Fruit fly (Drosophila melanogaster) whole organism, embryonic: Measurements from ENCODE around the gene DIP2.

Experiments used
- ATbp ChIP-seq: fragments of 200-800 bp; sonication (Bioruptor generic); optimal IDR thresholded peaks from 2 replicates; lab custom pipeline; 2017; ENCODE audit warnings: missing biosample characterization, mild to moderate bottlenecking, missing genetic modification characterization, missing genetic modification reagents
- CG10366 ChIP-seq: fragments of 200-800 bp; sonication (Bioruptor generic); IDR thresholded peaks from 2 replicates; pipeline ENCODE4 v1.3.6; 2022; ENCODE audit warnings: missing biosample characterization, missing genetic modification characterization
- CG11456 ChIP-seq: fragments of 200-800 bp; sonication (Bioruptor generic); IDR thresholded peaks from 3 replicates; pipeline ENCODE4 v1.3.6; 2022; ENCODE audit warnings: missing biosample characterization, missing genetic modification characterization
- CG11695 ChIP-seq: fragments of 200-800 bp; sonication (Bioruptor generic); IDR thresholded peaks from 3 replicates; pipeline ENCODE4 v1.3.6; 2022; ENCODE audit warnings: missing biosample characterization, missing genetic modification characterization
- CG12104 ChIP-seq: fragments of 200-800 bp; sonication (Bioruptor generic); optimal IDR thresholded peaks from 3 replicates; lab custom pipeline; 2016; ENCODE audit warnings: missing biosample characterization, missing genetic modification characterization
- CG12744 ChIP-seq: fragments of 200-800 bp; sonication (Bioruptor generic); optimal IDR thresholded peaks from 2 replicates; lab custom pipeline; 2016; ENCODE audit warnings: missing biosample characterization, missing genetic modification characterization
- CG13287 ChIP-seq: fragments of 200-800 bp; sonication (Bioruptor generic); IDR thresholded peaks from 2 replicates; pipeline ENCODE4 v1.3.6; 2022; ENCODE audit warnings: missing biosample characterization, missing genetic modification characterization; ENCODE audit not compliant: partially characterized antibody
- CG16815 ChIP-seq: fragments of 200-800 bp; sonication (Bioruptor generic); optimal IDR thresholded peaks from 3 replicates; lab custom pipeline; 2017; ENCODE audit warnings: missing biosample characterization, mild to moderate bottlenecking, missing genetic modification characterization
- CG17328 ChIP-seq: fragments of 200-800 bp; sonication (Bioruptor generic); IDR thresholded peaks from 2 replicates; pipeline ENCODE4 v1.3.6; 2022; ENCODE audit warnings: missing biosample characterization, missing genetic modification characterization
- CG18764 ChIP-seq: fragments of 200-800 bp; sonication (Bioruptor generic); optimal IDR thresholded peaks from 3 replicates; lab custom pipeline; 2016; ENCODE audit warnings: missing biosample characterization, missing genetic modification characterization
- CG2129 ChIP-seq: fragments of 200-800 bp; sonication (Bioruptor generic); IDR thresholded peaks from 2 replicates; pipeline ENCODE4 v1.3.6; 2022; ENCODE audit warnings: missing biosample characterization, missing genetic modification characterization; ENCODE audit not compliant: partially characterized antibody
- CG31388 ChIP-seq: fragments of 200-800 bp; sonication (Bioruptor generic); optimal IDR thresholded peaks from 2 replicates; lab custom pipeline; 2016; ENCODE audit warnings: missing biosample characterization, missing genetic modification characterization
- CG3163 ChIP-seq: fragments of 200-800 bp; sonication (Bioruptor generic); optimal IDR thresholded peaks from 3 replicates; lab custom pipeline; 2016; ENCODE audit warnings: missing biosample characterization, missing genetic modification characterization
- CG3726 ChIP-seq: fragments of 200-800 bp; sonication (Bioruptor generic); IDR thresholded peaks from 3 replicates; pipeline ENCODE4, ENCODE4 v1.3.6; 2022; ENCODE audit warnings: missing biosample characterization, missing genetic modification characterization
- CG4282 ChIP-seq: fragments of 200-800 bp; sonication (Bioruptor generic); optimal IDR thresholded peaks from 2 replicates; lab custom pipeline; 2016; ENCODE audit warnings: missing biosample characterization, missing genetic modification characterization
- CG4424 ChIP-seq: fragments of 200-800 bp; sonication (Bioruptor generic); optimal IDR thresholded peaks from 3 replicates; lab custom pipeline; 2016; ENCODE audit warnings: missing biosample characterization, missing genetic modification characterization
- CG6765 ChIP-seq: fragments of 200-800 bp; sonication (Bioruptor generic); optimal IDR thresholded peaks from 3 replicates; lab custom pipeline; 2017; ENCODE audit warnings: missing biosample characterization, mild to moderate bottlenecking, missing genetic modification characterization
- CG6813 ChIP-seq: fragments of 200-800 bp; sonication (Bioruptor generic); optimal IDR thresholded peaks from 2 replicates; lab custom pipeline; 2017; ENCODE audit warnings: missing biosample characterization, missing genetic modification characterization, mild to moderate bottlenecking, moderate library complexity, missing genetic modification reagents
- CG6854 ChIP-seq: fragments of 200-800 bp; sonication (Bioruptor generic); optimal IDR thresholded peaks from 3 replicates; lab custom pipeline; 2017; ENCODE audit warnings: missing biosample characterization, mild to moderate bottlenecking, missing genetic modification characterization
- Dad ChIP-seq: fragments of 200-800 bp; sonication (Bioruptor generic); optimal IDR thresholded peaks from 3 replicates; lab custom pipeline; 2016; ENCODE audit warnings: missing biosample characterization, missing genetic modification characterization
- Dip2 ChIP-seq: fragments of 200-800 bp; sonication (Bioruptor generic); IDR thresholded peaks from 2 replicates; pipeline ENCODE4 v1.3.6; 2022; ENCODE audit warnings: missing biosample characterization, missing genetic modification characterization
- E2f2 ChIP-seq: fragments of 200-800 bp; sonication (Bioruptor generic); IDR thresholded peaks from 2 replicates; pipeline ENCODE4 v1.3.6; 2022; ENCODE audit warnings: missing biosample characterization, missing genetic modification characterization
- HLH3B ChIP-seq: fragments of 200-800 bp; sonication (Bioruptor generic); IDR thresholded peaks from 2 replicates; pipeline ENCODE4 v1.3.6; 2022; ENCODE audit warnings: missing biosample characterization, missing genetic modification characterization
- HLH4C ChIP-seq: fragments of 200-800 bp; sonication (Bioruptor generic); IDR thresholded peaks from 3 replicates; pipeline ENCODE4 v1.3.6; 2022; ENCODE audit warnings: missing biosample characterization, missing genetic modification characterization; ENCODE audit not compliant: partially characterized antibody
- Jarid2 ChIP-seq: fragments of 200-800 bp; sonication (Bioruptor generic); optimal IDR thresholded peaks from 3 replicates; lab custom pipeline; 2017; ENCODE audit warnings: mild to moderate bottlenecking, missing biosample characterization, missing genetic modification reagents, missing genetic modification characterization
- Meics ChIP-seq: fragments of 200-800 bp; sonication (Bioruptor generic); optimal IDR thresholded peaks from 2 replicates; lab custom pipeline; 2017; ENCODE audit warnings: missing biosample characterization, mild to moderate bottlenecking, missing genetic modification characterization
- NC2β ChIP-seq: fragments of 200-800 bp; sonication (Bioruptor generic); optimal IDR thresholded peaks from 2 replicates; lab custom pipeline; 2016; ENCODE audit warnings: missing biosample characterization, missing genetic modification characterization
- Sin3A ChIP-seq: fragments of >200 bp; optimal IDR thresholded peaks from 2 replicates; lab custom pipeline; 2018
- Sox100B ChIP-seq: fragments of 200-800 bp; sonication (Bioruptor generic); optimal IDR thresholded peaks from 3 replicates; lab custom pipeline; 2018; ENCODE audit warnings: missing biosample characterization, mild to moderate bottlenecking, missing genetic modification characterization
- TFAM ChIP-seq: fragments of 200-800 bp; sonication (Bioruptor generic); optimal IDR thresholded peaks from 2 replicates; lab custom pipeline; 2017; ENCODE audit warnings: missing biosample characterization, missing genetic modification characterization, inconsistent platforms
- ap ChIP-seq: fragments of 200-800 bp; sonication (Bioruptor generic); IDR thresholded peaks from 2 replicates; pipeline ENCODE4 v1.3.6; 2022; ENCODE audit warnings: missing biosample characterization, missing genetic modification characterization
- bab2 ChIP-seq: fragments of 200-800 bp; sonication (Bioruptor generic); optimal IDR thresholded peaks from 2 replicates; lab custom pipeline; 2016; ENCODE audit warnings: missing biosample characterization, missing genetic modification characterization
- bcd ChIP-seq: fragments of 200-800 bp; sonication (Bioruptor generic); optimal IDR thresholded peaks from 2 replicates; lab custom pipeline; 2017; ENCODE audit warnings: missing biosample characterization, mild to moderate bottlenecking, missing genetic modification characterization
- chn ChIP-seq: fragments of 200-800 bp; sonication (Bioruptor generic); optimal IDR thresholded peaks from 2 replicates; lab custom pipeline; 2016; ENCODE audit warnings: missing biosample characterization, missing genetic modification characterization
- corto ChIP-seq: fragments of 200-800 bp; sonication (Bioruptor generic); optimal IDR thresholded peaks from 2 replicates; lab custom pipeline; 2016; ENCODE audit warnings: missing biosample characterization, mild to moderate bottlenecking, missing genetic modification characterization, moderate library complexity
- dan ChIP-seq: fragments of 200-800 bp; sonication (Bioruptor generic); IDR thresholded peaks from 2 replicates; pipeline ENCODE4 v1.3.6; 2022; ENCODE audit warnings: missing biosample characterization, missing genetic modification characterization
- danr ChIP-seq: fragments of 200-800 bp; sonication (Bioruptor generic); IDR thresholded peaks from 2 replicates; pipeline ENCODE4 v1.3.6; 2022; ENCODE audit warnings: missing biosample characterization, missing genetic modification characterization
- dimm ChIP-seq: fragments of 200-800 bp; sonication (Bioruptor generic); IDR thresholded peaks from 2 replicates; pipeline ENCODE4 v1.3.6; 2022; ENCODE audit warnings: missing biosample characterization, missing genetic modification characterization
- h ChIP-seq: fragments of >200 bp; optimal IDR thresholded peaks from 2 replicates; lab custom pipeline; 2017
- ind ChIP-seq: fragments of 200-800 bp; sonication (Bioruptor generic); optimal IDR thresholded peaks from 3 replicates; lab custom pipeline; 2016; ENCODE audit warnings: missing biosample characterization, missing genetic modification characterization
- jigr1 ChIP-seq: fragments of 200-800 bp; sonication (Bioruptor generic); IDR thresholded peaks from 3 replicates; pipeline ENCODE4 v1.3.6; 2022; ENCODE audit warnings: missing biosample characterization, missing genetic modification characterization
- lov ChIP-seq, 2 experiments: fragments of 200-800 bp in 1 of 2; fragments of >200 bp in 1 of 2; sonication (Bioruptor generic) in 1 of 2; IDR thresholded peaks in 1 of 2; optimal IDR thresholded peaks in 1 of 2; 2 replicates in 1 of 2; 3 replicates in 1 of 2; pipeline versions ENCODE4 v1.3.6 to Lab custom; 2017 to 2022; ENCODE audit warnings: missing biosample characterization in 1 of 2, missing genetic modification characterization in 1 of 2
- pum ChIP-seq: fragments of 200-800 bp; sonication (Bioruptor generic); optimal IDR thresholded peaks from 2 replicates; lab custom pipeline; 2016; ENCODE audit warnings: missing biosample characterization, missing genetic modification characterization
- ranshi ChIP-seq: fragments of 200-800 bp; sonication (Bioruptor generic); IDR thresholded peaks from 2 replicates; pipeline ENCODE4 v1.3.6; 2022; ENCODE audit warnings: missing biosample characterization, missing genetic modification characterization
- scrt ChIP-seq: fragments of 200-800 bp; sonication (Bioruptor generic); optimal IDR thresholded peaks from 2 replicates; lab custom pipeline; 2018; ENCODE audit warnings: missing biosample characterization, mild to moderate bottlenecking, missing genetic modification characterization, moderate library complexity
- tna ChIP-seq: fragments of 200-800 bp; sonication (Bioruptor generic); IDR thresholded peaks from 2 replicates; pipeline ENCODE4 v1.3.6; 2022; ENCODE audit warnings: missing biosample characterization, missing genetic modification characterization; ENCODE audit not compliant: partially characterized antibody
- trem ChIP-seq: fragments of 200-800 bp; optimal IDR thresholded peaks from 3 replicates; lab custom pipeline; 2019; ENCODE audit warnings: missing biosample characterization, mild to moderate bottlenecking, missing genetic modification characterization, moderate library complexity
- trh ChIP-seq: fragments of 200-800 bp; sonication (Bioruptor generic); optimal IDR thresholded peaks from 2 replicates; lab custom pipeline; 2016; ENCODE audit warnings: missing biosample characterization, missing genetic modification characterization
- zen ChIP-seq: fragments of 200-800 bp; sonication (Bioruptor generic); optimal IDR thresholded peaks from 3 replicates; lab custom pipeline; 2018; ENCODE audit warnings: missing biosample characterization, mild to moderate bottlenecking, missing genetic modification characterization, moderate library complexity

The DIP2 gene

dm6 chr3L:224004-224951, 33.5 kb downstream of the DIP2 start (continued):
- TF ChIP-seq CG6813 (GFP tag; lab: Kevin White, UChicago): peak; percentile 40
- TF ChIP-seq HLH4C (GFP tag; lab: Robert Waterston, UW): peak; percentile 43; the same call in 1 of the 3 replicates
- TF ChIP-seq CG11695 (GFP tag; lab: Robert Waterston, UW): peak; percentile 6; the same call in 1 of the 3 replicates
- TF ChIP-seq ind (GFP tag; lab: Kevin White, UChicago): no peak
- TF ChIP-seq scrt (GFP tag; lab: Kevin White, UChicago): peak; percentile 98
- peak; percentile 20 for TF ChIP-seq Sox100B (GFP tag; lab: Kevin White, UChicago)
- TF ChIP-seq dan (GFP tag; lab: Robert Waterston, UW): no peak
- TF ChIP-seq CG17328 (GFP tag; lab: Robert Waterston, UW): peak; percentile 30; the same call in 1 of the 2 replicates
- TF ChIP-seq jigr1 (GFP tag; lab: Robert Waterston, UW): no peak
- TF ChIP-seq Dad (GFP tag; lab: Kevin White, UChicago): no peak
- no peak for TF ChIP-seq CG2129 (GFP tag; lab: Robert Waterston, UW)
- no peak; the same call in 1 of the 2 replicates for TF ChIP-seq E2f2
- TF ChIP-seq Meics (GFP tag; lab: Kevin White, UChicago): peak; percentile 31
- TF ChIP-seq zen (tag; lab: Kevin White, UChicago): no peak
- peak; percentile 57; the same call in 2 of the 3 replicates for TF ChIP-seq CG11456 (GFP tag; lab: Robert Waterston, UW)
- no peak for TF ChIP-seq Sin3A
- no peak for TF ChIP-seq NC2β
- no peak for TF ChIP-seq lov (optimal IDR thresholded peaks at IDR 0.05; lab: Kevin White, UChicago)
- peak; percentile 77; the same call in 1 of the 3 replicates for TF ChIP-seq lov (GFP tag; IDR thresholded peaks at IDR 0.05; lab: Robert Waterston, UW)
- TF ChIP-seq dimm: no peak
- no peak for TF ChIP-seq trem (tag; lab: Kevin White, UChicago)
- no peak for TF ChIP-seq TFAM (GFP tag; lab: Kevin White, UChicago)
- no peak for TF ChIP-seq corto
- peak; percentile 63 for TF ChIP-seq ranshi (GFP tag; lab: Robert Waterston, UW)
- TF ChIP-seq CG31388 (GFP tag; lab: Kevin White, UChicago): no peak
- TF ChIP-seq ATbp (GFP tag; lab: Kevin White, UChicago): no peak
- TF ChIP-seq CG6765 (GFP tag; lab: Kevin White, UChicago): no peak
- peak; percentile 42 for TF ChIP-seq CG4282 (GFP tag; lab: Kevin White, UChicago)
- no peak for TF ChIP-seq CG12104 (GFP tag; lab: Kevin White, UChicago)
- peak; percentile 15; the same call in 1 of the 2 replicates for TF ChIP-seq ap
- TF ChIP-seq tna (GFP tag; lab: Robert Waterston, UW): 0 out of 2 replicates have a peak, but pooled peaks have one; percentile 11
- TF ChIP-seq Jarid2 (GFP tag; lab: Kevin White, UChicago): peak; percentile 73
- no peak for TF ChIP-seq trh (GFP tag; lab: Kevin White, UChicago)
- TF ChIP-seq Dip2: no peak
- peak; percentile 11; the same call in 1 of the 2 replicates for TF ChIP-seq HLH3B (GFP tag; lab: Robert Waterston, UW)
- TF ChIP-seq CG4424 (GFP tag; lab: Kevin White, UChicago): no peak
- no peak for TF ChIP-seq CG10366 (GFP tag; lab: Robert Waterston, UW)
- TF ChIP-seq CG18764 (GFP tag; lab: Kevin White, UChicago): no peak
- peak; percentile 38 for TF ChIP-seq CG6854
- TF ChIP-seq CG3163 (GFP tag; lab: Kevin White, UChicago): peak; percentile 20
- TF ChIP-seq CG3726 (GFP tag; lab: Robert Waterston, UW): 0 out of 3 replicates have a peak, but pooled peaks have one; percentile 11
- no peak for TF ChIP-seq h
- no peak for TF ChIP-seq danr (GFP tag; lab: Robert Waterston, UW)
- peak; percentile 32 for TF ChIP-seq CG12744 (GFP tag; lab: Kevin White, UChicago)
- TF ChIP-seq CG16815 (GFP tag; lab: Kevin White, UChicago): no peak
- no peak for TF ChIP-seq chn (GFP tag; lab: Kevin White, UChicago)
- TF ChIP-seq bcd (GFP tag; lab: Kevin White, UChicago): no peak
- no peak for TF ChIP-seq pum (GFP tag; lab: Kevin White, UChicago)
- no peak; the same call in 1 of the 2 replicates for TF ChIP-seq CG13287 (GFP tag; lab: Robert Waterston, UW)
- TF ChIP-seq bab2 (GFP tag; lab: Kevin White, UChicago): no peak
